Fruit fly (Drosophila melanogaster) ovary, adult (tissue): ENCODE measurements around the gene CG6441.
A peak's percentile ranks its signal among the peaks of the same experiment; 100 is the strongest.

ENCODE experiments used
- CG17801 ChIP-seq: fragments of 200-800 bp; optimal IDR thresholded peaks from 2 replicates; lab custom pipeline; 2019; ENCODE audit warnings: missing biosample characterization, mild to moderate bottlenecking, missing genetic modification characterization, moderate library complexity; ENCODE audit not compliant: partially characterized antibody

CG6441 gene

DNA sequence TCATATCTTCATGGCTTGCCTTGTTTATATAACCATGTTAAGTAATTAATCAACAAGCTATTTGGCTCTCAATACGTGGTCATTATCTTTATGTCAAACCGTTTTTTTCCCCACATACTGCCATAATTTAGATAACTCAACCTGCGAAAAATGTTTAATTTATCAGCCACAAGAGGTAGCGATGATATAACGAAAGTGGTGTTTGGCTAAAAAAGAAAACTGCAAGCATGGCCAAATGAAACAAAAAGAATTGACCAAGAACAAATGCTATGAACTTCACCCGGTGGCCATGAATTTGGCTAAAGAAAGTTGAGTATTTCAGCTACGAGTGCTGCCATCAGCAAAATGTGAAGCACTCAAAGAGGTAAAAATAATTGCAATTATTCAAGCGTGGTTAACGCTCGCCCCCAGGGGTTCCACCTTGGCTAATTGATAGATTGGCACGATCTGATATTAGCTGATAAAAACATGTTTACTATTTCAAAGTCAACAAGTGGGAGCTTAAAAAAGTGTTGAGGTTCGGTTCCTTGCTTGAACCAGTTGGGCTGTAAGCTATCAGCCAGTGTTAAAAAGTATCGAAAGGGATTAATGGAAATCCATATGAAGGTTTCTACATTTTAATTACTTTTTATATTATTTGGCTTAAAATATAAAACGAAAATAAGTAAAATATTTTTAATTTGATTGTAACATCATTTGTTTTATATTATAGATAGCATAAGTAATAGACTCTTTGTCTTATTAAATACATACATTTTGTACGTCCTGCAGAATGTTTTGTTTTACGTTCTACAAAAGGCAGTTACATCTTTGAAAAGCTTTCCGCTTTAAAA lies 37.8 kb upstream of the CG6441 start:
- TF ChIP-seq CG17801 (GFP tag; lab: Kevin White, UChicago): peak; percentile 72

DNA sequence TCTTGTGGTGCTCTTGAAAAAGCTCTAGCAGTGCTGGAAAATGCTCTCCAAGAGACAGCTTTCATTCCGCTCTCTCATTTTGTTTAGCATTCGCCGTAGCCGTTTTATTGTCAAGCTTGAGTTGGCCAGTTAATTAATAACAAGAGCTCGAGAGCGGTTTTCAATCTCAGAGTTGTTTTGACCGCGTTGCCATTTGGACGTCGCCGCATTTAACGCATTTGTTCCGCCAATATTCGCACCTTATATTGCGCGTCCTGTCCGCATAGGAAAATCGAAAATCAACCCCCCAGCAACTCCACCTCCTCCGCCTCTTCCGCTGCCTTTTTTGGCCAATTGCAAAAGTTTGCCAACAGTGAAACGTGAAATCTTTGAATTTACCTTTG lies 37.2 kb upstream of the CG6441 start, which contains the start of gene CG5973:
CG5973 (plus strand) TSS at position 168 of the 383 bp plus-strand sequence.
- TF ChIP-seq CG17801 (GFP tag; lab: Kevin White, UChicago): peak; percentile 29

DNA sequence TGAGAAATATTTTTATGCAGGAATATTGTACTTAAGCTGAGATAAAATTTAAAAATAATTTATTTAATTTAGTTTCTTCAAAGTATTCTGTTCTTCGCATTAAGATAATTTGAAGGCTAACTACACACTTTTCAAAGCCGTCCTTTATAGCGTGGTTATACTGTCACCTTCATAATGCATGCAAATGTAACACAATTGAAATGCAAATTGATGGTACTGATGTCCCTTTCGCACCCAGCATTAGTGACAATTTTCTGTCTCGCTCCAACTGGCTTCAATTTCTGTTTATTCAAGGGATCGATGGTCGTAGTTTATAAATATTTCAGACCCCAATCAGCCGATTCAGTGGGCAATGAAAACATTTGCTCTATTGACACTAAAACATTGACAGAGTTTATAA lies 36.0 kb upstream of the CG6441 start:
- TF ChIP-seq CG17801 (GFP tag; lab: Kevin White, UChicago): peak; percentile 21

DNA sequence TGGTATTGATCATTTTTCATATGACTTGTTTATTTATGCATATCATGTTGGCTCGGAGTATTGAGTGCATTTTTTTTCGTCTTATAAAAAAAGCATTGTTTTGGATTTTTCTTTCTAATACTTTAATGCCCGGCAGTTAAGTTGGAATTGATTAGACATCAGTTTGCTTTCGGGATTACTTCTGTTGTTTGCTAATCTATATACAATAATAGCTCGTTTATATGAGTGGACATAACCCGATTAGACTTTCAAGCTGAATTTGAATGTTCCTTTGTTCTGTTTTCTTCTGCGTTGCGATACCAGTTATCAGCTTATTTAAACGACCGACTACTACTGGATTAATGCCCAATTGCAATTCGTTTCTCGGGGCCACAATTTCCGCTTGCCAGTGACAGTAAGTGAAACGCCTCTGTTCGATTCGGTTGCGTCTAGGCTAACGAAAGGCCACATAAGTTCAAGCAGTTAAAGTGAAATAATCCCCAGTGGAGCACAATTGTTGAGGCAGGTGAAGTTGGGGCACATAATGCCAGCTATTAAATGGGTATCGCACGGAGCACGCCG lies 34.0 kb upstream of the CG6441 start:
- TF ChIP-seq CG17801 (GFP tag; lab: Kevin White, UChicago): no peak

DNA sequence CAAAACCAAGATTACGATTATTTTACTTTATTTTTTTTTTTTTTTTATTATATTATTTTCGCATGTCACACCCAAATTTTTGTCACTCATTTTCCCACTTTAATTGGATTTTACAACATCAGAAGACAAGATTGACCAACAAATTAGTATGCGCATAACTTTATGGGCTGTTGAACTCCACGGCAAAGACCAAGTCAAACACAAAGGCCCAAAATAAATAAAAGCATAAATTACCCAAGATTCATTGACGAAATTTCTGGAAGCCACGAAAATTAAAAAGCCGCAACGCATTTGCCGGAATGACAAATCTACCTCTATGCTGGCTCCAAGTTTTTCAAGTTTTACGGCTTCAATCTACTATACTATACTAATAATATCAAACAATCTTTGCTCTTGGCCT lies 32.4 kb upstream of the CG6441 start:
- no peak for TF ChIP-seq CG17801 (GFP tag; lab: Kevin White, UChicago)

DNA sequence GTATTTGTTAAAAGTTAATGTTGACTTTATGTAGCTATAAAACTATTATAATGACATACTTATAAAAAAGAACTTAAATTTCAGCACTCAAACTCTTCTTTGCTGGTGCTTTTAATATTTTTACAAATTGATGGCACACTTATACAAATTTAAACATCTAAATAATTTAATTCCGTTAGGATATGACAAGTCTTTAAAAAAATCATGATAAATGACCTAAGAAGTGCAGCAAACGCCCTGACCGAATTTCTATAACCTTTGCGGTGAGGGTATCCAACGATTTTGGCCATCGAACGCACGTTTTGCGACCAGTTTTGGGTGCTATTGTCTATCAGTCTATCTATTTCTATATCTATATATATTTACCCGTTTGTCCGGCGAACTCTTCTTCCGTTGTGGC lies 31.6 kb upstream of the CG6441 start:
- no peak for TF ChIP-seq CG17801 (GFP tag; lab: Kevin White, UChicago)

DNA sequence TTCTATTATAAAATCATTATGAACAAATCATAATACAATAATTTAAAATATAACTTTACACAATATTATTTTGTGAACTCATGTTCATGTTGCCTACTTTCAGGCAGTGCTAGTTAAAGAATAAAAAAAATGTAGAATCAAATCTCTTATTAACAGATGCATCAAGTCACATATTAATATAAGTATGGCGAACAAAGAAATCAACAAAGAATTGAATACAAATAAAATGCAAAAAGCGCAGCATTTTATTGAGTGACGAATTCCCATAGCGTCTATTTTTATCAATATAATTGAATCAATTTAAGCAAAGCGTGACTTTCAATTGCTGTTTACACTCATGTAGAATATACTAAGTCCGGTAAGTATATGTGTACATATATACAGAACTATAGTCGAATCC lies 26.7 kb upstream of the CG6441 start:
- TF ChIP-seq CG17801 (GFP tag; lab: Kevin White, UChicago): no peak

DNA sequence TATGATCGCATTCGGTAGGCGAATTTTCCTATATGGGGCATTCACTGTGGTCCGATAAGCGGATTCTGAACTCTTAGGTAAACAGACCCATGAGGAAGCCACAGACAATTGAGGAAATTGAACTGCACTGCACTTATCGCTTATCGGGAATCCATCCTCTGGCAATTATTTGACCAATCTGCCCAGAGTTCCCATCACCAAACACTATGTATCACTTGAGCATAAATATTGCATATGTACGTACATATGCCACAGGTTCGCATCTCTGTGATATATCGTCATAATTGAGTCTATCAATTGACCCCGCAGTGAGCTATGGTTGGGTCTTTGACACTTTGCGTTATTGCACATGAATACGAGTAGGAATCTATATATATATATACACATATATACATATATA lies 26.1 kb upstream of the CG6441 start:
- no peak for TF ChIP-seq CG17801 (GFP tag; lab: Kevin White, UChicago)

DNA sequence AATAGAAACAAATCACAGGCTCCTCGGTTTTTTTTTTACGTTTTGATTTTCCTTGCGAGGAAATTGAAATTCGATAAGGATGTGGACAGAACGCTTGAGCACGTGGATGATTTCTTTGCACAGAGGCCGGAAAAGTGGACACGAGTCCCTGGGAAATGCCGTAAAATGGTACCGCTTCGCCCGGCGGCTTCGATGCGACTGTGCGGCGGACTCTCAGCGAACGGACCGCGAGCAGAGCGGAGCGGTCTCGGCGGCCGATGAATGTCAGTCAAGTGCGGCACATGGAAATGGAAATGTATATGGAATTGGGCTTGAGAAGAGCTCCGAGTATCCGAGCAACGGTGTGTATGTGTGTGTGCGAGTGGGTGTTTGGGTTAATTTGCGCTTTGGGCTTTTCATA lies 23.5 kb upstream of the CG6441 start, which contains the start of gene santa-maria:
santa-maria (minus strand) TSS at position 279 of the 400 bp plus-strand sequence.
- TF ChIP-seq CG17801 (GFP tag; lab: Kevin White, UChicago): no peak

DNA sequence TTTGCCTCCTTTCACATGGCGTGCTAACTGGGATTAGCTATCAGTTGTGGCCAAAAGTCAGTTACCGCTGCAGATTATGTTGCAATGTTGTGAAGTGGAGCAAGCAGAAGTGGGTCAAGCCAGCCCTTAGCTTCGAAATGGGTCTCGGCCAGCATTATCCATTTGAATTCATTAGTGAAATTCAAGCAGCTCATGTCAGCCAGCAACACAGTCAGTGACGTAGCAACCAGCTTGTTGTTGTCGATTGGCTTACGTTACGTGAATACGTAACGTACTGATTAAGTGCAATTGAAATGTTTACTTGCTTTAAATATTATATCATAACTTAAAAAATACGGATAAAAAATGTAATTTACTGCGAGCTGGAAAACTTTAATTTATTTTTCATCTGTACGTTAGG lies 22.4 kb upstream of the CG6441 start:
- no peak for TF ChIP-seq CG17801 (GFP tag; lab: Kevin White, UChicago)

DNA sequence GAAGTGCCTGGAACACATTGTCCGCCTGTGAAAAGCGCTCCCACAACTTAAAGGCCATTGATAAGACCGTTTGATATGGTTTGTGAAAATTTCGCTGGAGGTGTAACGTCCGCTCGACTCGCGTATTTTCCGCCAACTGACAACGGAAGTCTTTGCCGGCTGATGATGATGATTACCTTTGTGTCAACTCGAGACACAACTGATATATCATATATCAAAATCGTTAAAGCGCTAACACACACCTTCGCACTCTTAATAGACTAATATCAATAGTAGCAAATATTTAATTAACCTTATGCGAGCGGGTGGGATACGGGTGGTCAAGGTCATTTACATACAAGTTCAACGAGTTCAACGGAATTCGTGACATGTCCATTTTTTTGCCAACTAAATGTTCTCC lies 20.4 kb upstream of the CG6441 start, which contains the start of gene Gr28a:
Gr28a (minus strand) TSS at position 101 of the 400 bp plus-strand sequence.
- TF ChIP-seq CG17801 (GFP tag; lab: Kevin White, UChicago): no peak

DNA sequence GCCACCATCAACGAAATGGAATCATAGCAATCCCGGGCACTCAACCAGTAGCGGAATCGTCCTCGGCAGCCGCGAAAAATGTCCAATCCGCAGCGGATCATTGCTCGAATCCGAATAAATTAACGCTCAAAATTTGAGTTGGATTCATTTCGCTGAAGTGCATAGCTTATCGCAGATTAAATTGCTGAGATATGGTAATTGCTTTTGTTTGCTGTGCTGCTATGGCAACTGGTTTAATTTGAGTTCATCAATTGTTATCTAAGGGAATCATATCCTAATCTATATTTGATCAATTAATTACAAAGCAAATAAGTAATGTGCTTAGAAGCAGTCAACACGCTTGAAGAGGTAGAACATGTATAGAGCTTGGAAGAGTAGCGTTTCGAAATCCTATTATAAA lies 12.4 kb upstream of the CG6441 start, which contains the start of gene Gr28b:
Gr28b (minus strand) TSS at position 101 of the 400 bp plus-strand sequence.
- no peak for TF ChIP-seq CG17801 (GFP tag; lab: Kevin White, UChicago)

DNA sequence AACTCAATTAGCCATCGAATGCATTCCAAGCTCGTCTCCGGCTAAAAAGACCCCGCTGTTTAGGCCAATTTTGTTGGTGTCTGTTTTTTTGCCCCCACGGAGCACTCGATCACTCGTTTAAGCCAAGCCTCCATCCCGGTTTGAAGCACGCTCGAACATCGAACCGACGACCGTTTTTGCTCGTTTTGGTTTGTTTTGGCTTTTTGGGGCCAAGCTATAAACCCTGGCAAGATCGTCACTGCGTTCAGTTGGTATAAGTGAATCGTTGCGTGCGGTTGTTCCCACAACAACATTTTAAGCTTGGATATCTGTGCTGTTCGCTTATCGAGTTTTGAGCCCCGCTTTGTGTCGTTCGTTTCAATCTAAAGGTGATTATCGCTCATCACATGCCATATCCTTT lies 8.2 kb upstream of the CG6441 start, which contains the start of gene CG6055:
CG6055 (plus strand) TSS at position 240 of the 400 bp plus-strand sequence.
- TF ChIP-seq CG17801 (GFP tag; lab: Kevin White, UChicago): no peak

DNA sequence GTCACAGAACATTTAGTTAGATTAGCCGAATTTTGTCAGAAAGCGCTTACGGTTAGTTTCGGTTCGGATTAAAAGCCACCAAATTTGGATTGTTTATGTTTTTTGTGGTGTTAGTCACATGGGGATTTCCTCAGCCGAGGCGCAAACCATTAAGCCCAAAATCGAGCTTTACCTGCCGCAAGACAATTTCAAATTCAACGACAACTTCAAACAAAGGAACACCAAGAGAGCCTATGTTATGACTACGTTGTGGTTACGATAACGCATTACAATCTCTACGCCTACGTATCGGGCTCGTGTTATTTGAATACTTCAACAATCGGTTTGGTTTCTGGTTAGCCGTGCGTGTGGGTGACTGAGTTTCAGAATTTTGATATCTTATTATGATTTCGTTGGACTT lies 1.3 kb upstream of the CG6441 start:
- TF ChIP-seq CG17801 (GFP tag; lab: Kevin White, UChicago): no peak

DNA sequence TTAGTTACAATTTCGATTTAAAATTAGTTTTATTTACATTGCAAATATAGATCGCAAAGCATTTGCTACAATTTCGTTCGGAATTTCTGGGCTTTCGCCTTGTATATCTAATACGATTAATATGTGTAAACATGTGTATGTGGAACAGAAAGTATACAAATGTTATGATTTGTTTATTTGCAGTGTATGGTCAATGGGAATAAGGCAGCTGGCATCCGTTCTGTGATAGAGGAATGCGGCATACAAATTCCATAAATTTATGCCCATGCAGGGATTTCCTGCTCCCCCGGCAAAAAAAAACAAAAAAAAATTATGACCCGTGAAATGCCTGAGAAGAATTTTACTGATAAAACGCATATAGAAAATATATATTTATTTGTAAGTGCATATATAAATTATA lies 11.7 kb downstream of the CG6441 start:
- TF ChIP-seq CG17801 (GFP tag; lab: Kevin White, UChicago): no peak

DNA sequence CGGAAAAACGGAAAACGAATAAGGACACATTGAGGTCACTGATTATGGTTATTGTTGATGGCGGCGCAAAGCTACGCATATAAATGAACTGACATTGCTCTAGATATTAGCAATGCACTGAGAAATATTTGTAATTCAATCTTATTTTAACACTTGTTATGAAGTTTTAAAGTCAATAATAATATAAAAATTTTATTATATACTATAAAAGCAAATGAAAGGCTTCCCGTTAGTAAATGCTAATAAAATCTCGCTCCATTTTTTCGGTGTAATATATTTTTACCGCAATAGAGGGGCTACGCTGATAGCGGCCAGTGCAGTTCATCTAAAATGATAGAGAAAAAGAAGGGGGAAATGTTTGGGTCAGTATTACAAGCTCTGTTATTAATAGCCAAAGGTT lies 17.4 kb downstream of the CG6441 start:
- TF ChIP-seq CG17801 (GFP tag; lab: Kevin White, UChicago): no peak
